Worm (Caenorhabditis elegans) whole organism, L3 larva: ENCODE data around the gene gst-13.
A peak's percentile ranks its signal among the peaks of the same experiment; 100 is the strongest.

Experiments used
- R02D3.7 ChIP-seq: fragments of 150-350 bp; optimal IDR thresholded peaks from 2 replicates; lab custom pipeline; 2014; ENCODE audit warnings: missing biosample characterization, missing genetic modification characterization
- ZK546.5 ChIP-seq: sonication (generic microtip); optimal IDR thresholded peaks from 2 replicates; lab custom pipeline; 2017; ENCODE audit warnings: missing biosample characterization, missing genetic modification characterization
- aly-2 ChIP-seq: fragments of 150-350 bp; optimal IDR thresholded peaks from 2 replicates; lab custom pipeline; 2014; ENCODE audit warnings: missing biosample characterization, missing genetic modification characterization
- ama-1 ChIP-seq: fragments of 150-350 bp; optimal IDR thresholded peaks from 2 replicates; lab custom pipeline; 2018
- ceh-16 ChIP-seq: sonication (generic microtip); optimal IDR thresholded peaks from 2 replicates; lab custom pipeline; 2017; ENCODE audit warnings: missing biosample characterization, missing genetic modification characterization
- ceh-28 ChIP-seq: fragments of 150-350 bp; optimal IDR thresholded peaks from 2 replicates; lab custom pipeline; 2014; ENCODE audit warnings: missing biosample characterization, missing genetic modification reagents, missing genetic modification characterization
- ceh-82 ChIP-seq: fragments of 150-350 bp; optimal IDR thresholded peaks from 2 replicates; lab custom pipeline; 2014; ENCODE audit warnings: missing biosample characterization, missing genetic modification characterization
- egl-27 ChIP-seq: sonication (generic microtip); optimal IDR thresholded peaks from 4 replicates; lab custom pipeline; 2017; ENCODE audit warnings: missing biosample characterization, missing genetic modification reagents, missing genetic modification characterization
- egl-5 ChIP-seq: fragments of 150-350 bp; optimal IDR thresholded peaks from 2 replicates; lab custom pipeline; 2017; ENCODE audit warnings: missing biosample characterization, missing genetic modification reagents, missing genetic modification characterization, inconsistent platforms
- elt-2 ChIP-seq: sonication (generic microtip); optimal IDR thresholded peaks from 2 replicates; lab custom pipeline; 2016; ENCODE audit warnings: missing genetic modification reagents, mild to moderate bottlenecking, missing genetic modification characterization, missing compliant biosample characterization
- elt-3 ChIP-seq, 3 experiments: fragments of 150-350 bp in 1 of 3; sonication (generic microtip) in 2 of 3; optimal IDR thresholded peaks; 2 replicates in 2 of 3; 4 replicates in 1 of 3; lab custom pipeline; 2014 to 2017; ENCODE audit warnings: missing biosample characterization in 3 of 3, missing genetic modification characterization in 3 of 3
- eor-1 ChIP-seq, 2 experiments: fragments of 150-350 bp; optimal IDR thresholded peaks; 2 replicates each; lab custom pipeline; 2014 to 2018; ENCODE audit warnings: missing biosample characterization in 2 of 2, missing genetic modification characterization in 2 of 2
- fos-1 ChIP-seq: fragments of 150-350 bp; optimal IDR thresholded peaks from 2 replicates; lab custom pipeline; 2014; ENCODE audit warnings: missing biosample characterization, missing genetic modification characterization
- lin-39 ChIP-seq: fragments of 150-350 bp; optimal IDR thresholded peaks from 2 replicates; lab custom pipeline; 2018; ENCODE audit warnings: missing biosample characterization, missing genetic modification reagents, missing genetic modification characterization
- mdl-1 ChIP-seq: fragments of 150-350 bp; optimal IDR thresholded peaks from 2 replicates; lab custom pipeline; 2014; ENCODE audit warnings: missing biosample characterization, missing genetic modification characterization
- mml-1 ChIP-seq: fragments of 150-350 bp; sonication (generic microtip); optimal IDR thresholded peaks from 3 replicates; lab custom pipeline; 2014; ENCODE audit warnings: missing biosample characterization, missing genetic modification characterization
- nhr-23 ChIP-seq: fragments of 150-350 bp; optimal IDR thresholded peaks from 2 replicates; lab custom pipeline; 2014; ENCODE audit warnings: missing biosample characterization, missing genetic modification reagents, missing genetic modification characterization
- nhr-237 ChIP-seq: fragments of 150-350 bp; optimal IDR thresholded peaks from 2 replicates; lab custom pipeline; 2014; ENCODE audit warnings: missing biosample characterization, missing genetic modification characterization
- nhr-25 ChIP-seq: sonication (generic microtip); optimal IDR thresholded peaks from 2 replicates; lab custom pipeline; 2017; ENCODE audit warnings: missing biosample characterization, missing genetic modification characterization
- nhr-43 ChIP-seq: sonication (generic microtip); optimal IDR thresholded peaks from 2 replicates; lab custom pipeline; 2016; ENCODE audit warnings: mild to moderate bottlenecking, missing genetic modification characterization, missing compliant biosample characterization; ENCODE audit not compliant: poor library complexity, severe bottlenecking
- nhr-67 ChIP-seq: fragments of 150-350 bp; optimal IDR thresholded peaks from 2 replicates; lab custom pipeline; 2014; ENCODE audit warnings: missing biosample characterization, missing genetic modification characterization
- nhr-77 ChIP-seq: fragments of 150-350 bp; optimal IDR thresholded peaks from 2 replicates; lab custom pipeline; 2014; ENCODE audit warnings: missing biosample characterization, missing genetic modification characterization
- pqm-1 ChIP-seq: fragments of 150-350 bp; optimal IDR thresholded peaks from 2 replicates; lab custom pipeline; 2017; ENCODE audit warnings: missing biosample characterization, missing genetic modification characterization, inconsistent platforms
- sea-2 ChIP-seq: fragments of 150-350 bp; sonication (generic microtip); optimal IDR thresholded peaks from 4 replicates; lab custom pipeline; 2014; ENCODE audit warnings: missing biosample characterization, missing genetic modification reagents, missing genetic modification characterization
- skn-1 ChIP-seq: fragments of 150-350 bp; optimal IDR thresholded peaks from 2 replicates; lab custom pipeline; 2014; ENCODE audit warnings: missing biosample characterization, missing genetic modification characterization
- snpc-4 ChIP-seq: fragments of 150-350 bp; optimal IDR thresholded peaks from 2 replicates; lab custom pipeline; 2014; ENCODE audit warnings: missing biosample characterization, missing genetic modification characterization
- tbx-2 ChIP-seq: sonication (generic microtip); optimal IDR thresholded peaks from 2 replicates; lab custom pipeline; 2016; ENCODE audit warnings: mild to moderate bottlenecking, missing genetic modification characterization, missing compliant biosample characterization
- unc-39 ChIP-seq: sonication (generic microtip); optimal IDR thresholded peaks from 4 replicates; lab custom pipeline; 2017; ENCODE audit warnings: missing biosample characterization, missing genetic modification characterization
- unc-62 ChIP-seq: fragments of 150-350 bp; sonication (generic microtip); optimal IDR thresholded peaks from 4 replicates; lab custom pipeline; 2014; ENCODE audit warnings: missing biosample characterization, missing genetic modification reagents, missing genetic modification characterization
- zag-1 ChIP-seq: fragments of 150-350 bp; optimal IDR thresholded peaks from 2 replicates; lab custom pipeline; 2014; ENCODE audit warnings: missing biosample characterization, missing genetic modification characterization
- ztf-11 ChIP-seq: fragments of 150-350 bp; optimal IDR thresholded peaks from 2 replicates; lab custom pipeline; 2014; ENCODE audit warnings: missing biosample characterization, missing genetic modification characterization
- ztf-4 ChIP-seq: fragments of 150-350 bp; optimal IDR thresholded peaks from 2 replicates; lab custom pipeline; 2014; ENCODE audit warnings: missing biosample characterization, missing genetic modification characterization

Gene gst-13

DNA sequence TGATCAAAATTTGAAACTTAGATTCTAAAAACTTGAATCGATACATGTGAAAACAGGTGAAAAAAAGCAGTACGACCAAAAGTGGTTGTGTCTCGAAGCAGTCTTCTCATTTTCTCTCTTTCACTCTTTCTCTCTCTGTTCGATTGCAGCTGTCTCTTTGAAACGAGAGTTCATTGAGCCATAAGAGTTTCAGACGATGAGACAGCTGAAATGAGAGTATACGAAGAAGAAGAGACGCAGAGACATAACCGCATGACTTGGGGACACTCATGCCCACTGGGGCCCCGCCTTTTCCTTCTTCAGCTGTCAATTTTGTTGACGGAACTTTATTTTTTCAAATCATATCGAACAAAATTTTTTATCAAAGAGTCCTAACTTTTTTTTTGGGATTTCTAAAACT lies 42.7 kb downstream of the gst-13 start (continued):
- peak; percentile 39 for TF ChIP-seq tbx-2 (tag; lab: Kevin White, UChicago)
- TF ChIP-seq unc-62 = peak; percentile 84
- TF ChIP-seq ama-1 (lab: Kevin White, UChicago) = peak; percentile 62
- TF ChIP-seq mdl-1 = peak; percentile 67
- peak; percentile 40 for TF ChIP-seq skn-1
- peak; percentile 78 for TF ChIP-seq nhr-25
- peak; percentile 85 for TF ChIP-seq nhr-23 (tag; lab: Kevin White, UChicago)
- TF ChIP-seq nhr-77 (tag; lab: Kevin White, UChicago) = peak; percentile 20
- no peak for TF ChIP-seq ztf-4
- no peak for TF ChIP-seq mml-1 (tag; lab: Kevin White, UChicago)
- no peak for TF ChIP-seq eor-1 (tag; optimal IDR thresholded peaks at IDR 0.05; lab: Kevin White, UChicago)
- no peak for TF ChIP-seq unc-39 (tag; lab: Kevin White, UChicago)
- peak; percentile 76 for TF ChIP-seq lin-39
- TF ChIP-seq R02D3.7 (tag; lab: Kevin White, UChicago) = peak; percentile 39
- TF ChIP-seq nhr-237 (tag; lab: Kevin White, UChicago) = no peak
- TF ChIP-seq elt-2 = peak; percentile 78
- no peak for TF ChIP-seq ZK546.5
- TF ChIP-seq egl-5 (tag; lab: Kevin White, UChicago) = peak; percentile 1
- TF ChIP-seq elt-3 (tag; optimal IDR thresholded peaks at IDR 0.05; lab: Kevin White, UChicago) = no peak
- no peak for TF ChIP-seq aly-2 (tag; lab: Kevin White, UChicago)
- TF ChIP-seq ceh-16 (tag; lab: Kevin White, UChicago) = no peak
- TF ChIP-seq sea-2 (GFP tag; lab: Kevin White, UChicago) = no peak
- no peak for TF ChIP-seq fos-1 (tag; lab: Kevin White, UChicago)

DNA sequence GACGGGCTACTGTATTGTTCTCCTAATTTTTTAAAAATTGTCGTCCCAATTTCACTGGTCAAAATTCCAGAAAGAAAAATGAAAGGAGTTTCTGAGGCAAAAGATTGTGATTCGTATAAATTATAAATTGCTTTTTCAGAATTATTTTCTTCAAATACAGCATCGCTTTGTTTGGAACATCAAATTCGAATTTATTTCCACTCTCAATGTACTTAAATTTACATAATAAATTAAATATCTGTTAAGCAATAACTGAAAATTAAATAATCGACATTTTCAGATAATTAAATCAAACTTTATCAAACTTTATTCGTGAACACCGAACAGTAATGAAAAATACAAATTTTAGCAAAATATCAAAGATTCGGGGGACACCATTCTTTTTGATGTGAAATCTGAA lies 43.5 kb downstream of the gst-13 start:
- TF ChIP-seq zag-1 (tag; lab: Kevin White, UChicago) = no peak
- peak; percentile 8 for TF ChIP-seq ceh-28 (tag; lab: Kevin White, UChicago)

DNA sequence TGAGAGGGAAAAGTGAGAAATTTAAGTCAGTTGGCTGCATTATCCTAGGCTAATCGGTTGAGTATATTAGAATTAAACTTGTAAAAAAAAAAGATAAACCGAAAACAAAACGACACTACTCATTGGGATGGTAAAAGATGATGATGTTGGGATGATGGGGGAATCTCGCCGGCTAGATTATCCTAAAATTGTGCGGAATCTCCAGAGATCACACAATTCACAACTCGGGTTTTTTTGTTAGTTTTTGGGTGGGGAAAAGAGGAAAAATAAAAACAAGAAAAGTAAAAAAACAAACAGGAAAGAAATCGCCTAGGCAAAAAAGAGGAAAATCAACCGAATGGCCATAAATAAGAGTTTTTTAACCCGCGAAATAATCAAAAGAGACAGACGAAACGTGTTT lies 43.9 kb downstream of the gst-13 start:
- TF ChIP-seq egl-27 (tag; lab: Kevin White, UChicago) (no peak), ama-1 (lab: Kevin White, UChicago) (peak; percentile 59)

DNA sequence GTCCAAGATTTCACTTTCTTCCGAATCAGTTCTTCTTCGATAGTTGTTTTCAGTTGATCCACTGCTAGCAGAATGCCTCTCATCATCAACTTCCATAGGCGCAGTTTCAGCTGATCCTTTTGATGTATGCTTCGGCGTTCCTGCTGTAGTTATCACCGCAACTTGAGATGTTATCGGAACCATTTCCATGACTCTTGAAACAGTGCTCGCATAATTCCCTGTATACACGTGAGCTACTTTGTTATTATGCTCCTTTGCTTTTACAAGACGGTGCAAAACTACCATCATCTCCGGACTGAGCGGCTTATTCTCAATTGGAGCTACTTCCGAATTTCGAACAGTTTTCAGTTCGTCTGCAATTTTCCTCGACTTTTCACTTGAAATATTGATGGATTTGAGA lies 45.9 kb downstream of the gst-13 start:
- no peak for TF ChIP-seq ceh-82 (tag; lab: Kevin White, UChicago)
- peak; percentile 7 for TF ChIP-seq nhr-25

DNA sequence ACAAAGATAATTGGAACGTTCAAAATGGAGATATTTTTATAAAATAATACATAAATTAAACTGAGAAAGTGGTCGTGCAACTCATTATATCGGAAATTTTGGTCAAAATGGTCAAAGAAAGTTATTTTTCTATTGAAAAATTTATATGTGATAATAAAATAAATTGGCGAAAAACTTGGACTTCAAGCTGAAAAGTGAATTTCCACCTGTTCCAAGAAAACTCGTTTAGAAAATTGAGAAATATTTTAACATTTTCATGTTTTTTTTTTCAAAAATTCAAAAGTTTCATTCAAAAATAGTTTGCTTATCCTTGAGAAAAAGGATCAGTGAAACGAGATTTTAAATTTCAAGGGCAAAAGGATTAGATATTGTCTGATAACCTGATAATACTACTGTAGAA lies 47.8 kb downstream of the gst-13 start:
- TF ChIP-seq egl-5 (tag; lab: Kevin White, UChicago) (no peak), ama-1 (lab: Kevin White, UChicago) (no peak), mdl-1 (no peak), ceh-82 (tag; lab: Kevin White, UChicago) (no peak), ztf-11 (tag; lab: Kevin White, UChicago) (no peak), ceh-16 (tag; lab: Kevin White, UChicago) (no peak), nhr-43 (no peak), nhr-67 (no peak), ztf-4 (no peak)

DNA sequence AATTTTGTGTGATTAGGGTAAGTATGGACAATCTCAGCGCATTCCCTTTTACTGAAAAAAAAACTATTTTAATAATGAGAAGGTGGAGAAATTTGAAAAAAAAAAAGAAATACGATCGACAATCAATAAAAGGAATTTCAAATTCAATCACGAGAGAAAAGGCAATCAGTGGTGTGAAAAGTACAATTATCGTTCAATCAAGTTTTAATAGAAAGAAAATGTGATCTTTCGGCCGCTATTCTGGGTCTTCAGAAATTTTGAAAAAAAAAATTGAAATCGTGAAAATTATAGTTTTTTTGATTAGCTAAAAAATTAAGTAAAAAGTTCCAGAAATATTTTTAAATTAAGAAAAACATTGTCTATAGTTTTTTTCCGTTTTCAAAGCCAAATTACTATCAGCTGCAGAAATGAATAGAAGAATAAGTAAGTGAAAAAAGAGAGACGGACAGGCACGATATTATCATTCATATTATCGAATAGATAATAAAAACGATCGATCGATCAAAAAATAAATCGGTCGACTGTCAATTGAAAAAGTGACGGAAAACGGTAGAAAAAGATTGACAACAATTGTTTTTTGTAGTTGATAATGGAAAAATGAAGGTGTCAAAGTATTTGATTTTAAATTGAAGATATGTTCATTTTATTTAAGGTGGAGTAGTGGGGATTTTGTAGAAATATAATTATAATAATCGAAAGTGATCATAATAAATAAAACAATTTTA lies 49.0 kb downstream of the gst-13 start, which contains the start of gene gldi-3:
Gene gldi-3, minus strand, starts transcription at position 51 of the 725 bp plus-strand sequence.
- TF ChIP-seq egl-5 (tag; lab: Kevin White, UChicago) (no peak), nhr-77 (tag; lab: Kevin White, UChicago) (no peak), elt-2 (peak; percentile 61), snpc-4 (tag; lab: Kevin White, UChicago) (no peak), pqm-1 (tag; lab: Kevin White, UChicago) (peak; percentile 7)
